Worm (Caenorhabditis elegans) whole organism, early embryonic: ENCODE measurements around the gene ckb-2.

Experiments
- F13C5.2 ChIP-seq: sonication (generic microtip); optimal IDR thresholded peaks from 2 replicates; lab custom pipeline; 2017; ENCODE audit warnings: mild to moderate bottlenecking, missing genetic modification characterization, inconsistent platforms, missing compliant biosample characterization
- aly-1 ChIP-seq: sonication (generic microtip); optimal IDR thresholded peaks from 2 replicates; lab custom pipeline; 2016; ENCODE audit warnings: missing genetic modification characterization, missing compliant biosample characterization
- ama-1 ChIP-seq: fragments of 150-350 bp; optimal IDR thresholded peaks from 2 replicates; lab custom pipeline; 2014
- ets-7 ChIP-seq: sonication (generic microtip); optimal IDR thresholded peaks from 2 replicates; lab custom pipeline; 2016; ENCODE audit warnings: missing genotype, missing genetic modification characterization, missing compliant biosample characterization
- hmg-4 ChIP-seq: fragments of 200-800 bp; sonication (Bioruptor generic); optimal IDR thresholded peaks from 2 replicates; lab custom pipeline; 2018; ENCODE audit warnings: mild to moderate bottlenecking, missing genetic modification characterization, missing compliant biosample characterization
- hnd-1 ChIP-seq: sonication (generic microtip); optimal IDR thresholded peaks from 2 replicates; lab custom pipeline; 2016; ENCODE audit warnings: missing genetic modification characterization, missing compliant biosample characterization
- scrt-1 ChIP-seq: fragments of 200-800 bp; sonication (Bioruptor generic); IDR thresholded peaks from 2 replicates; pipeline ENCODE4 v1.3.6; 2022; ENCODE audit warnings: missing genetic modification characterization, missing compliant biosample characterization
- tra-4 ChIP-seq: sonication (generic microtip); optimal IDR thresholded peaks from 2 replicates; lab custom pipeline; 2017; ENCODE audit warnings: missing genetic modification characterization, missing compliant biosample characterization

DNA sequence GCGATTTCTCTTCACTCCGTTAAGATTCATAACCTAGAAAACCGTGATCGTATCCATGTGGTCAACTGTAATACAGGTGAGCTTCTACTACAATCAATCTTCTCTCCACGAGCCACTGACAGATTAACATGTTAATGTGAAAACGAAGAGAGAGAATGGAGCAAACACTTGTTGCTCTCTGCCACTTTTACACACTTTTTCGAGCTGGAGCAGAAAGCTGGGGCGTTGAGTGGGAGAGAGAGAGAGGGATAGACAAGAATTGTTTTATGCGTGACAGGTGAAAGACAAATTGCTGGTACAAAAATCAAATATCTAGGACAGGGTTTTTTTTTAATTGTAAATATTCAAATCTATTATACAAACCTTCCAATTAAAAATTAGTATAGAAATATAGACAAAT is 9.4 kb upstream of the ckb-2 start:
- TF ChIP-seq tra-4 (tag; lab: Kevin White, UChicago) (no peak), hnd-1 (tag; lab: Kevin White, UChicago) (no peak), scrt-1 (GFP tag; lab: Robert Waterston, UW) (no peak), aly-1 (tag; lab: Kevin White, UChicago) (no peak), F13C5.2 (no peak), ets-7 (tag; lab: Kevin White, UChicago) (no peak), hmg-4 (no peak), ama-1 (lab: Kevin White, UChicago) (no peak)
